Worm (Caenorhabditis elegans) whole organism, early embryonic: Measurements from ENCODE around the gene T02G5.7.

Source experiments
- ama-1 ChIP-seq: fragments of 150-350 bp; optimal IDR thresholded peaks from 2 replicates; lab custom pipeline; 2014
- ceh-36 ChIP-seq: sonication (generic microtip); optimal IDR thresholded peaks from 2 replicates; lab custom pipeline; 2016; ENCODE audit warnings: missing genetic modification characterization, inconsistent platforms, missing compliant biosample characterization
- sea-1 ChIP-seq: fragments of 200-800 bp; sonication (Bioruptor generic); conservative IDR thresholded peaks from 2 replicates; pipeline ENCODE4 v1.3.6; 2022; ENCODE audit warnings: missing genetic modification characterization, missing compliant biosample characterization
- tbx-11 ChIP-seq: fragments of 200-800 bp; sonication (Bioruptor generic); IDR thresholded peaks from 2 replicates; pipeline ENCODE4 v1.3.6; 2022; ENCODE audit warnings: missing genetic modification characterization, missing compliant biosample characterization

- TF ChIP-seq ama-1 (lab: Kevin White, UChicago): no peak
- no peak for TF ChIP-seq tbx-11
- TF ChIP-seq ceh-36 (tag; lab: Kevin White, UChicago): no peak
- no peak for TF ChIP-seq sea-1 (GFP tag; lab: Robert Waterston, UW)
Observed at ce11 chrII:7037659-7038342, 37.6 kb upstream of the T02G5.7 start, which contains the start of gene cin-4.
